Worm (Caenorhabditis elegans): ENCODE results near the gene Y41C4A.7.

DNA sequence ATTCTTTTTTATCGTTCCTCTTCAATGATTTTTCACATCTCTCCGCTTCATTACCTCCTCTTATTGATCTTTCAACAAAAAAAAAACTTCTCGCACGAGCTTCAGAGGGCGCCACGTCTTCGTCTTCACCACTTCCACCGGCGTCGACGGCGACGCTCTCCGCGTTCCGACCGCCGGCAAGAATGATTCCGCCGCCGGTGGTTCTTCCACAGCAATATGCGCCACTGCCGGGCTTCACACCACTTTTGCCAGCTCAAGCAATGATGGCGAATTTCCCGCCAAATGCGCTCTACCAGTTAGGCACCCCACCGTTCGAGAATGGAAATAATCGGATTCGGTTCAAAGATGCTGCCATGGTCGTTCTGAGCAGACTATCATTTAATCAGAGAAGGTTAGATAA is 15.6 kb upstream of the Y41C4A.7 start:
- no peak for TF ChIP-seq elt-2 (tag; optimal IDR thresholded peaks at IDR 0.05)
- no peak for TF ChIP-seq mep-1 (tag; optimal IDR thresholded peaks at IDR 0.05)
- no peak for TF ChIP-seq irx-1 (tag; optimal IDR thresholded peaks at IDR 0.05)
- TF ChIP-seq hlh-4 (tag; optimal IDR thresholded peaks at IDR 0.05) = no peak
- TF ChIP-seq sptf-1 (tag; optimal IDR thresholded peaks at IDR 0.05) = no peak
- no peak for TF ChIP-seq jun-1 (tag; optimal IDR thresholded peaks at IDR 0.05)
